Worm (Caenorhabditis elegans): Measurements from ENCODE around the gene abi-1.

Gene abi-1

DNA sequence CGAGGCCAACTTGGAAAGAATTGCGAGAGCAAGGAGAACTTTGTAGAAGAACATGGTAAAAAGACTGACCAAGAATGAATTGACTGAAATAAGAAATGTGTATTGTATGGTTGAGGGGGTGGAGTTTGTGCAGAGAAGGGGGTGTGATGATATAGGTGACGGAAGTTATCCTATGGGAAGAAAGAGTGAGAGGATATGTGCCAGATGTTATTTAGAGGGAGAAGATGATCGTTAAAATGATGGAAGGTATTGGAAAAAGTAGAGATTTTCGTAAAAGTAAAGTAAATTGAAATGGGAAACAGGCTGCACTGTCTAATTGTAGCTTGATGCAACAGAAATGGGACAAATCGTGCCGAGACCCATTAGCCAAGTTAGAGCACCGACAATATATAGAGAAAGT lies 35.6 kb downstream of the abi-1 start, which contains the start of gene sdz-21:
TSS of gene sdz-21 (minus strand) at position 101 of the 400 bp plus-strand sequence.
- no peak for TF ChIP-seq mml-1 (tag; optimal IDR thresholded peaks at IDR 0.05)
- TF ChIP-seq elt-1 (tag; optimal IDR thresholded peaks at IDR 0.05) = no peak
- TF ChIP-seq ZK546.5 (tag; optimal IDR thresholded peaks at IDR 0.05) = no peak
- no peak for TF ChIP-seq nhr-12 (tag; optimal IDR thresholded peaks at IDR 0.05)
- TF ChIP-seq ceh-28 (tag; optimal IDR thresholded peaks at IDR 0.05) = no peak
- no peak for TF ChIP-seq zag-1 (tag; optimal IDR thresholded peaks at IDR 0.05)
- TF ChIP-seq snpc-4 (tag; optimal IDR thresholded peaks at IDR 0.05) = no peak
- TF ChIP-seq skn-1 (tag; optimal IDR thresholded peaks at IDR 0.05) = no peak
- TF ChIP-seq nhr-77 (tag; optimal IDR thresholded peaks at IDR 0.05) = no peak
- TF ChIP-seq nhr-25 (tag; optimal IDR thresholded peaks at IDR 0.05) = no peak
- TF ChIP-seq ceh-9 (tag; optimal IDR thresholded peaks at IDR 0.05) = no peak

DNA sequence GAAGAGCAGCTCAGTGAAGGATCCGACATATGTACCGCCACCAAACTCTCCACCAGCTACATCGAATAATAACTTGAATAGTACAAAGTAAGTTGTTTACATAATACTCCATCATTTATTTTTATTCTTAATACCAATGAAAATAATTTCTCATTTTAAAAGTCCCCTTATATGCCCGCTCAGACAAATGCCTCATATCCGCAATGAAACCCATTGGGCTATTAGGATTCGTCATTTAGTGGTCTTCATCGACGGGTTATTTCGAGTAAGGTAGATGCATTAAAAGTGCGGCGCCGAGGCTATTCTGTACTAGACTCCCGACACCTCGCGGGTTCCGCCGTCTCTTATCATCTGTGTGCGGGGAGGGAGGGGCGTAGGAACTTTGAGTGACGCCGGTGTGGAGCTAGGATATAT lies 38.8 kb downstream of the abi-1 start:
- TF ChIP-seq ztf-11 (tag; optimal IDR thresholded peaks at IDR 0.05) = no peak
- TF ChIP-seq elt-1 (tag; optimal IDR thresholded peaks at IDR 0.05) = no peak
- no peak for TF ChIP-seq tbx-2 (tag; optimal IDR thresholded peaks at IDR 0.05)
- TF ChIP-seq pha-4 (tag; optimal IDR thresholded peaks at IDR 0.05) = peak; percentile 25
- TF ChIP-seq nhr-76 (tag; optimal IDR thresholded peaks at IDR 0.05) = no peak
- no peak for TF ChIP-seq nhr-67 (tag; optimal IDR thresholded peaks at IDR 0.05)
- TF ChIP-seq nhr-12 (tag; optimal IDR thresholded peaks at IDR 0.05) = no peak
- TF ChIP-seq skn-1 (tag; optimal IDR thresholded peaks at IDR 0.05) = no peak
- no peak for TF ChIP-seq elt-3 (tag; optimal IDR thresholded peaks at IDR 0.05)
- peak; percentile 1 for TF ChIP-seq R02D3.7 (tag; optimal IDR thresholded peaks at IDR 0.05)
- no peak for TF ChIP-seq mml-1 (tag; optimal IDR thresholded peaks at IDR 0.05)
- no peak for TF ChIP-seq nhr-237 (tag; optimal IDR thresholded peaks at IDR 0.05)
- no peak for TF ChIP-seq fkh-10 (GFP tag; optimal IDR thresholded peaks at IDR 0.05)
- TF ChIP-seq jun-1 (tag; optimal IDR thresholded peaks at IDR 0.05) = no peak
- TF ChIP-seq unc-62 (GFP tag; optimal IDR thresholded peaks at IDR 0.05) = no peak
- TF ChIP-seq daf-12 (tag; optimal IDR thresholded peaks at IDR 0.05) = no peak
- no peak for TF ChIP-seq egl-27 (tag; optimal IDR thresholded peaks at IDR 0.05)
- TF ChIP-seq sea-2 (GFP tag; optimal IDR thresholded peaks at IDR 0.05) = no peak
- peak; percentile 49 for TF ChIP-seq pqm-1 (tag; optimal IDR thresholded peaks at IDR 0.05)
- no peak for TF ChIP-seq nhr-11 (tag; optimal IDR thresholded peaks at IDR 0.05)
- peak; percentile 97 for TF ChIP-seq snpc-4 (tag; optimal IDR thresholded peaks at IDR 0.05)
- TF ChIP-seq fkh-2 (tag; optimal IDR thresholded peaks at IDR 0.05) = no peak
- peak; percentile 19 for TF ChIP-seq nfya-1 (tag; optimal IDR thresholded peaks at IDR 0.05; ENCODE audit: insufficient read depth)
- TF ChIP-seq ceh-28 (tag; optimal IDR thresholded peaks at IDR 0.05) = no peak
- TF ChIP-seq ama-1 (optimal IDR thresholded peaks at IDR 0.05) = peak; percentile 81
- TF ChIP-seq eor-1 (tag; optimal IDR thresholded peaks at IDR 0.05) = no peak
- no peak for TF ChIP-seq lin-39 (tag; optimal IDR thresholded peaks at IDR 0.05)
- no peak for TF ChIP-seq nhr-77 (tag; optimal IDR thresholded peaks at IDR 0.05)
- no peak for TF ChIP-seq ceh-9 (tag; optimal IDR thresholded peaks at IDR 0.05)
- peak; percentile 17 for TF ChIP-seq lin-15B (tag; optimal IDR thresholded peaks at IDR 0.05)
- no peak for TF ChIP-seq egl-5 (tag; optimal IDR thresholded peaks at IDR 0.05)
- peak; percentile 27 for TF ChIP-seq nhr-23 (tag; optimal IDR thresholded peaks at IDR 0.05)
- peak; percentile 71 for TF ChIP-seq lsy-12 (tag; optimal IDR thresholded peaks at IDR 0.05)
- no peak for TF ChIP-seq fos-1 (tag; optimal IDR thresholded peaks at IDR 0.05)
- TF ChIP-seq elt-2 (tag; optimal IDR thresholded peaks at IDR 0.05) = peak; percentile 31
- no peak for TF ChIP-seq ceh-16 (tag; optimal IDR thresholded peaks at IDR 0.05)
- peak; percentile 43 for TF ChIP-seq nhr-25 (tag; optimal IDR thresholded peaks at IDR 0.05)
- TF ChIP-seq zag-1 (tag; optimal IDR thresholded peaks at IDR 0.05) = no peak
- TF ChIP-seq aly-2 (tag; optimal IDR thresholded peaks at IDR 0.05) = no peak
- peak; percentile 13 for TF ChIP-seq hmg-11 (tag; optimal IDR thresholded peaks at IDR 0.05)
- no peak for TF ChIP-seq ceh-82 (tag; optimal IDR thresholded peaks at IDR 0.05)
- TF ChIP-seq ZK546.5 (tag; optimal IDR thresholded peaks at IDR 0.05) = no peak
- TF ChIP-seq ztf-4 (tag; optimal IDR thresholded peaks at IDR 0.05) = no peak
- peak; percentile 62 for TF ChIP-seq nhr-43 (tag; optimal IDR thresholded peaks at IDR 0.05; ENCODE audit: poor library complexity, severe bottlenecking)
- no peak for TF ChIP-seq nhr-28 (tag; optimal IDR thresholded peaks at IDR 0.05)
- TF ChIP-seq unc-39 (tag; optimal IDR thresholded peaks at IDR 0.05) = no peak
- TF ChIP-seq mdl-1 (tag; optimal IDR thresholded peaks at IDR 0.05) = no peak

Data from whole organism, L3 larva.